Fruit fly (Drosophila melanogaster): ENCODE results near the gene Tm2.

dm6 chr3R:15339111-15339510, 29.1 kb downstream of the Tm2 start:
- TF ChIP-seq CG8478 (optimal IDR thresholded peaks at IDR 0.05) (no peak), CTCF (optimal IDR thresholded peaks at IDR 0.05) (no peak)
